Worm (Caenorhabditis elegans) whole organism, L4 larva: Measurements from ENCODE around the gene Y56A3A.28.

ENCODE experiments used
- R02D3.7 ChIP-seq: fragments of 150-350 bp; sonication (generic microtip); optimal IDR thresholded peaks from 3 replicates; lab custom pipeline; 2014; ENCODE audit warnings: missing biosample characterization, missing genetic modification characterization
- Y5F2A.4 ChIP-seq: fragments of 200-800 bp; sonication (Bioruptor generic); optimal IDR thresholded peaks from 2 replicates; lab custom pipeline; 2018; ENCODE audit warnings: mild to moderate bottlenecking, missing genetic modification characterization, missing compliant biosample characterization
- aha-1 ChIP-seq: fragments of 150-350 bp; peaks from one replicate; lab custom pipeline; 2014; ENCODE audit warnings: missing biosample characterization, missing genetic modification characterization
- ama-1 ChIP-seq: fragments of 150-350 bp; optimal IDR thresholded peaks from 2 replicates; lab custom pipeline; 2014; ENCODE audit warnings: inconsistent platforms, mixed read lengths
- arid-1 ChIP-seq: fragments of 200-800 bp; sonication (Bioruptor generic); conservative IDR thresholded peaks from 2 replicates; pipeline ENCODE4 v1.3.6; 2022; ENCODE audit warnings: missing genetic modification reagents, missing genetic modification characterization, missing compliant biosample characterization
- ces-1 ChIP-seq: fragments of 150-350 bp; sonication (generic microtip); optimal IDR thresholded peaks from 4 replicates; lab custom pipeline; 2014; ENCODE audit warnings: missing biosample characterization, missing genetic modification reagents, missing genetic modification characterization
- cey-2 ChIP-seq: sonication (generic microtip); optimal IDR thresholded peaks from 3 replicates; lab custom pipeline; 2017; ENCODE audit warnings: missing genetic modification characterization, mild to moderate bottlenecking, missing compliant biosample characterization, antibody characterized with exemption, borderline replicate concordance; ENCODE audit not compliant: insufficient read depth
- daf-16 ChIP-seq, 3 experiments: sonication (generic microtip); optimal IDR thresholded peaks; 2 replicates each; lab custom pipeline; 2016 to 2017; ENCODE audit warnings: missing genetic modification characterization in 3 of 3, missing genetic modification reagents in 3 of 3, mild to moderate bottlenecking in 2 of 3, missing compliant biosample characterization in 2 of 3, missing biosample characterization in 1 of 3, moderate library complexity in 1 of 3
- daf-8 ChIP-seq: fragments of 200-800 bp; sonication (Bioruptor generic); IDR thresholded peaks from 2 replicates; pipeline ENCODE4 v1.3.6; 2022; ENCODE audit warnings: missing genetic modification characterization, missing compliant biosample characterization
- dpl-1 ChIP-seq: fragments of 150-350 bp; optimal IDR thresholded peaks from 2 replicates; lab custom pipeline; 2014; ENCODE audit warnings: missing biosample characterization, missing genetic modification reagents, missing genetic modification characterization
- duxl-1 ChIP-seq: sonication (generic microtip); optimal IDR thresholded peaks from 2 replicates; lab custom pipeline; 2016; ENCODE audit warnings: mild to moderate bottlenecking, missing genetic modification characterization, moderate library complexity, missing compliant biosample characterization; ENCODE audit not compliant: poor library complexity
- dve-1 ChIP-seq: sonication (generic microtip); optimal IDR thresholded peaks from 2 replicates; lab custom pipeline; 2017; ENCODE audit warnings: antibody characterized with exemption, mild to moderate bottlenecking, missing genetic modification characterization, missing compliant biosample characterization; ENCODE audit not compliant: insufficient read depth
- egl-27 ChIP-seq: sonication (generic microtip); optimal IDR thresholded peaks from 3 replicates; lab custom pipeline; 2017; ENCODE audit warnings: missing biosample characterization, missing genetic modification reagents, missing genetic modification characterization
- hif-1 ChIP-seq, 2 experiments: sonication (generic microtip); optimal IDR thresholded peaks; 2 replicates each; lab custom pipeline; 2016 to 2017; ENCODE audit warnings: missing compliant biosample characterization in 2 of 2, missing genetic modification characterization in 2 of 2, missing genetic modification reagents in 2 of 2, missing genotype in 2 of 2, mild to moderate bottlenecking in 1 of 2
- hlh-11 ChIP-seq: fragments of 200-800 bp; sonication (Bioruptor generic); optimal IDR thresholded peaks from 2 replicates; lab custom pipeline; 2018; ENCODE audit warnings: mild to moderate bottlenecking, missing genetic modification characterization, missing compliant biosample characterization
- hlh-30 ChIP-seq: sonication (generic microtip); optimal IDR thresholded peaks from 2 replicates; lab custom pipeline; 2017; ENCODE audit warnings: antibody characterized with exemption, mild to moderate bottlenecking, missing genetic modification characterization, missing compliant biosample characterization; ENCODE audit not compliant: insufficient read depth
- lin-1 ChIP-seq: fragments of 200-800 bp; sonication (Bioruptor generic); IDR thresholded peaks from 2 replicates; pipeline ENCODE4 v1.3.6; 2022; ENCODE audit warnings: missing genetic modification reagents, missing genetic modification characterization, missing compliant biosample characterization
- lin-13 ChIP-seq: fragments of 150-350 bp; optimal IDR thresholded peaks from 2 replicates; lab custom pipeline; 2014; ENCODE audit warnings: missing biosample characterization, missing genetic modification reagents, missing genetic modification characterization
- lin-15B ChIP-seq: fragments of 150-350 bp; sonication (generic microtip); optimal IDR thresholded peaks from 3 replicates; lab custom pipeline; 2014; ENCODE audit warnings: missing biosample characterization, missing genetic modification characterization
- lin-38 ChIP-seq: fragments of 200-800 bp; sonication (Bioruptor generic); IDR thresholded peaks from 2 replicates; pipeline ENCODE4 v1.3.6; 2022; ENCODE audit warnings: missing genetic modification reagents, missing genetic modification characterization, missing compliant biosample characterization
- lsy-2 ChIP-seq, 2 experiments: fragments of 150-350 bp in 1 of 2; sonication (generic microtip) in 1 of 2; optimal IDR thresholded peaks; 2 replicates each; lab custom pipeline; 2014 to 2017; ENCODE audit warnings: missing biosample characterization in 2 of 2, missing genetic modification characterization in 2 of 2
- mep-1 ChIP-seq: fragments of 150-350 bp; sonication (generic microtip); optimal IDR thresholded peaks from 3 replicates; lab custom pipeline; 2014; ENCODE audit warnings: missing biosample characterization, missing genetic modification characterization
- mes-2 ChIP-seq: sonication (generic microtip); optimal IDR thresholded peaks from 2 replicates; lab custom pipeline; 2016; ENCODE audit warnings: missing genotype, mild to moderate bottlenecking, missing genetic modification characterization, missing compliant biosample characterization; ENCODE audit not compliant: poor library complexity, severe bottlenecking
- mxl-3 ChIP-seq: fragments of 200-800 bp; sonication (Bioruptor generic); optimal IDR thresholded peaks from 2 replicates; lab custom pipeline; 2018; ENCODE audit warnings: mild to moderate bottlenecking, missing genetic modification characterization, missing compliant biosample characterization
- nhr-11 ChIP-seq: fragments of 150-350 bp; optimal IDR thresholded peaks from 2 replicates; lab custom pipeline; 2014; ENCODE audit warnings: missing biosample characterization, missing genetic modification characterization
- nhr-237 ChIP-seq: sonication (generic microtip); optimal IDR thresholded peaks from 2 replicates; lab custom pipeline; 2017; ENCODE audit warnings: missing biosample characterization, missing genetic modification characterization
- nhr-25 ChIP-seq: sonication (generic microtip); optimal IDR thresholded peaks from 2 replicates; lab custom pipeline; 2017; ENCODE audit warnings: missing genetic modification characterization, mild to moderate bottlenecking, missing compliant biosample characterization, antibody characterized with exemption, moderate library complexity, borderline replicate concordance; ENCODE audit not compliant: insufficient read depth
- nhr-28 ChIP-seq: fragments of 150-350 bp; optimal IDR thresholded peaks from 2 replicates; lab custom pipeline; 2014; ENCODE audit warnings: missing biosample characterization, missing genetic modification characterization
- nhr-77 ChIP-seq: fragments of 150-350 bp; optimal IDR thresholded peaks from 2 replicates; lab custom pipeline; 2014; ENCODE audit warnings: missing biosample characterization, missing genetic modification characterization
- rbr-2 ChIP-seq: sonication (generic microtip); optimal IDR thresholded peaks from 2 replicates; lab custom pipeline; 2016; ENCODE audit warnings: missing genotype, missing genetic modification characterization, missing compliant biosample characterization
- skn-1 ChIP-seq: fragments of 150-350 bp; optimal IDR thresholded peaks from 2 replicates; lab custom pipeline; 2014; ENCODE audit warnings: missing biosample characterization, missing genetic modification characterization
- snpc-1.2 ChIP-seq: fragments of 200-800 bp; sonication (Bioruptor generic); IDR thresholded peaks from 2 replicates; pipeline ENCODE4 v1.3.6; 2022; ENCODE audit warnings: missing genetic modification reagents, missing genetic modification characterization, missing compliant biosample characterization
- spr-3 ChIP-seq: fragments of 200-800 bp; sonication (Bioruptor generic); optimal IDR thresholded peaks from 2 replicates; lab custom pipeline; 2018; ENCODE audit warnings: mild to moderate bottlenecking, missing genetic modification characterization, missing compliant biosample characterization
- unc-130 ChIP-seq: sonication (generic microtip); optimal IDR thresholded peaks from 2 replicates; lab custom pipeline; 2016; ENCODE audit warnings: missing genetic modification reagents, missing genetic modification characterization, missing compliant biosample characterization
- unc-62 ChIP-seq, 3 experiments: fragments of 150-350 bp in 1 of 3; sonication (generic microtip); optimal IDR thresholded peaks in 2 of 3; peaks in 1 of 3; 1 replicate in 1 of 3; 2 replicates in 2 of 3; lab custom pipeline; 2014 to 2017; ENCODE audit warnings: missing biosample characterization in 3 of 3, missing genetic modification characterization in 3 of 3, missing genetic modification reagents in 3 of 3, missing genotype in 1 of 3
- ztf-11 ChIP-seq: fragments of 150-350 bp; optimal IDR thresholded peaks from 2 replicates; lab custom pipeline; 2014; ENCODE audit warnings: missing biosample characterization, missing genetic modification characterization
- ztf-7 ChIP-seq: fragments of 150-350 bp; optimal IDR thresholded peaks from 2 replicates; lab custom pipeline; 2014; ENCODE audit warnings: missing biosample characterization, missing genetic modification characterization

Gene Y56A3A.28

ce11 chrIII:11921658-11922098 lies 49.5 kb downstream of the Y56A3A.28 start, which contains the start of gene Y56A3A.22 (continued):
- no peak for TF ChIP-seq skn-1 (tag; lab: Kevin White, UChicago)
- no peak for TF ChIP-seq daf-8 (GFP tag; lab: Robert Waterston, UW)
- TF ChIP-seq ztf-11 (tag; lab: Kevin White, UChicago), result no peak
- no peak for TF ChIP-seq unc-130 (GFP tag; lab: Kevin White, UChicago)

- no peak for TF ChIP-seq lin-15B
- no peak for TF ChIP-seq cey-2 (tag; lab: Kevin White, UChicago)
- no peak for TF ChIP-seq ztf-7 (tag; lab: Kevin White, UChicago)
- TF ChIP-seq mes-2 (tag; lab: Kevin White, UChicago), result peak; percentile 83
- TF ChIP-seq nhr-28 (tag; lab: Kevin White, UChicago), result peak; percentile 32
- peak; percentile 58 for TF ChIP-seq mep-1 (tag; lab: Kevin White, UChicago)
- peak; percentile 72 for TF ChIP-seq dpl-1 (GFP tag; lab: Kevin White, UChicago)
- TF ChIP-seq egl-27 (tag; lab: Kevin White, UChicago), result no peak
- TF ChIP-seq snpc-1.2 (GFP tag; lab: Robert Waterston, UW), result no peak
- peak; percentile 40 for TF ChIP-seq nhr-25 (tag; lab: Kevin White, UChicago)
- TF ChIP-seq hlh-11 (tag; lab: Kevin White, UChicago), result peak; percentile 51
- peak in 1 of 2 experiments; percentile 8 for TF ChIP-seq unc-62 (GFP tag; optimal IDR thresholded peaks at IDR 0.05 in 1 of 2; lab: Kevin White, UChicago)
- TF ChIP-seq unc-62 (tag; optimal IDR thresholded peaks at IDR 0.05; lab: Kevin White, UChicago), result no peak
- TF ChIP-seq nhr-77, result peak; percentile 11
- peak; percentile 39 for TF ChIP-seq rbr-2 (tag; lab: Kevin White, UChicago)
- TF ChIP-seq nhr-237 (tag; lab: Kevin White, UChicago), result no peak
- TF ChIP-seq lin-13 (GFP tag; lab: Kevin White, UChicago), result peak; percentile 3
- TF ChIP-seq ces-1 (GFP tag; lab: Kevin White, UChicago), result no peak
- TF ChIP-seq lin-38, result peak; percentile 55
- TF ChIP-seq ama-1 (lab: Kevin White, UChicago), result no peak
- no peak for TF ChIP-seq duxl-1
- no peak for TF ChIP-seq arid-1 (GFP tag; lab: Robert Waterston, UW)
- TF ChIP-seq spr-3 (GFP tag; lab: Kevin White, UChicago), result no peak
- TF ChIP-seq lsy-2 (tag; optimal IDR thresholded peaks at IDR 0.05; lab: Kevin White, UChicago), result peak in 1 of 2 experiments; percentile 80
- TF ChIP-seq hif-1 (tag; optimal IDR thresholded peaks at IDR 0.05; lab: Kevin White, UChicago), result peak in 1 of 2 experiments; percentile 45
- no peak for TF ChIP-seq Y5F2A.4 (GFP tag; lab: Kevin White, UChicago)
- no peak for TF ChIP-seq daf-16 (GFP tag; optimal IDR thresholded peaks at IDR 0.05; lab: Kevin White, UChicago)
- peak; percentile 21 for TF ChIP-seq daf-16 (tag; optimal IDR thresholded peaks at IDR 0.05; lab: Kevin White, UChicago)
- TF ChIP-seq lin-1 (GFP tag; lab: Robert Waterston, UW), result no peak
- TF ChIP-seq mxl-3 (GFP tag; lab: Kevin White, UChicago), result no peak
- no peak for TF ChIP-seq nhr-11 (tag; lab: Kevin White, UChicago)
- TF ChIP-seq R02D3.7 (tag; lab: Kevin White, UChicago), result no peak
- peak; percentile 72 for TF ChIP-seq dve-1 (tag; lab: Kevin White, UChicago)
- TF ChIP-seq hlh-30 (tag; lab: Kevin White, UChicago), result peak; percentile 22
- peak; percentile 36 for TF ChIP-seq aha-1
Observed at ce11 chrIII:11920187-11920785, 50.9 kb downstream of the Y56A3A.28 start, which contains the start of the genes ccf-1 and trap-4. ccf-1 (minus strand) TSS chrIII:11920237. trap-4 (plus strand) TSS chrIII:11920735.
